Worm (Caenorhabditis elegans) whole organism, L4 larva: Measurements from ENCODE around the gene arl-8.
A peak's percentile ranks its signal among the peaks of the same experiment; 100 is the strongest.

Experiments
- ZK546.5 ChIP-seq, 2 experiments: sonication (generic microtip); optimal IDR thresholded peaks; 2 replicates each; lab custom pipeline; 2017; ENCODE audit warnings: missing biosample characterization in 2 of 2, missing genetic modification characterization in 2 of 2
- arid-1 ChIP-seq: fragments of 200-800 bp; sonication (Bioruptor generic); conservative IDR thresholded peaks from 2 replicates; pipeline ENCODE4 v1.3.6; 2022; ENCODE audit warnings: missing genetic modification reagents, missing genetic modification characterization, missing compliant biosample characterization
- ces-1 ChIP-seq: fragments of 150-350 bp; sonication (generic microtip); optimal IDR thresholded peaks from 4 replicates; lab custom pipeline; 2014; ENCODE audit warnings: missing biosample characterization, missing genetic modification reagents, missing genetic modification characterization
- daf-12 ChIP-seq: fragments of 150-350 bp; optimal IDR thresholded peaks from 2 replicates; lab custom pipeline; 2014; ENCODE audit warnings: missing biosample characterization, missing genetic modification reagents, missing genetic modification characterization
- lin-39 ChIP-seq: fragments of 150-350 bp; optimal IDR thresholded peaks from 2 replicates; lab custom pipeline; 2014; ENCODE audit warnings: missing biosample characterization, missing genetic modification reagents, missing genetic modification characterization
- nhr-28 ChIP-seq: fragments of 150-350 bp; optimal IDR thresholded peaks from 2 replicates; lab custom pipeline; 2014; ENCODE audit warnings: missing biosample characterization, missing genetic modification characterization
- nhr-77 ChIP-seq: fragments of 150-350 bp; optimal IDR thresholded peaks from 2 replicates; lab custom pipeline; 2014; ENCODE audit warnings: missing biosample characterization, missing genetic modification characterization

DNA sequence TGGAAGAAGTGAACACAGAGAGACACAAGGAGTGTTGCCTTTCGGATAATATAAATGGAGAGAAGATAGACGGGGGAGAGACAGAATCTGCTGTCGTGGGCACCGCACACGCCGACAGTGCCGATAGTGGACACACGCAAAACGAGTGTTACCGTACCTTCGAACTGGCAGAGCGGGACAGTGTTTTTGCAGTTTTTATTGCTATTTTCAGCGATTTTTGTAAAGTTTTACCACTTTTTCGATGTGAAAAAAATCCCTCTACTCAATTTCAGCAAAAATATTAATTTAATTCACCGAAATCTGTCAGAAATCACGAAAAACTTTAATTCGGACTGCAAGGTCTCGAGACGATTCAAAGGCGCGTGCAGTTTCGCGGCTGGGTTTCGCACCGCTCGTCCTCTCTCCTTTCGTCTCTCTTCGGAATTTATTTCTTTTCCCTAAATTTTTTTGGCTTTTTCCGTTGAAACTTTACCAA, 27.0 kb downstream of the arl-8 start, which contains the start of gene sec-61.A:
- no peak for TF ChIP-seq lin-39 (tag; lab: Kevin White, UChicago)
- TF ChIP-seq ZK546.5 (tag; optimal IDR thresholded peaks at IDR 0.05; lab: Kevin White, UChicago), result no peak
- TF ChIP-seq nhr-77, result peak; percentile 47
- TF ChIP-seq arid-1, result peak; percentile 48; the same call in 1 of the 2 replicates
- no peak for TF ChIP-seq ces-1
- TF ChIP-seq daf-12 (tag; lab: Kevin White, UChicago), result no peak
- TF ChIP-seq nhr-28 (tag; lab: Kevin White, UChicago), result peak; percentile 35
